Worm (Caenorhabditis elegans) whole organism, L1 larva: ENCODE measurements around the gene srv-12.

Experiments
- C04F5.9 ChIP-seq: sonication (generic microtip); optimal IDR thresholded peaks from 2 replicates; lab custom pipeline; 2016; ENCODE audit warnings: missing genetic modification characterization, missing compliant biosample characterization
- F16B12.6 ChIP-seq: fragments of 150-350 bp; optimal IDR thresholded peaks from 2 replicates; lab custom pipeline; 2014; ENCODE audit warnings: missing biosample characterization, missing genetic modification characterization
- aha-1 ChIP-seq: fragments of 150-350 bp; optimal IDR thresholded peaks from 2 replicates; lab custom pipeline; 2014; ENCODE audit warnings: missing biosample characterization, missing genetic modification characterization
- ceh-8 ChIP-seq: fragments of 200-800 bp; sonication (Bioruptor generic); optimal IDR thresholded peaks from 2 replicates; lab custom pipeline; 2018; ENCODE audit warnings: mild to moderate bottlenecking, missing genetic modification characterization, moderate library complexity, missing compliant biosample characterization
- ceh-82 ChIP-seq, 3 experiments: fragments of 150-350 bp in 1 of 3; sonication (generic microtip) in 2 of 3; optimal IDR thresholded peaks; 2 replicates each; lab custom pipeline; 2014 to 2017; ENCODE audit warnings: missing biosample characterization in 3 of 3, missing genetic modification characterization in 3 of 3
- ces-1 ChIP-seq: fragments of 150-350 bp; optimal IDR thresholded peaks from 2 replicates; lab custom pipeline; 2014; ENCODE audit warnings: missing biosample characterization, missing genetic modification reagents, missing genetic modification characterization
- dpl-1 ChIP-seq, 3 experiments: fragments of 150-350 bp in 2 of 3; sonication (generic microtip) in 1 of 3; optimal IDR thresholded peaks; 2 replicates each; lab custom pipeline; 2014 to 2017; ENCODE audit warnings: missing biosample characterization in 3 of 3, missing genetic modification characterization in 3 of 3, missing genetic modification reagents in 3 of 3
- efl-1 ChIP-seq, 4 experiments: fragments of 150-350 bp; optimal IDR thresholded peaks in 3 of 4; peaks in 1 of 4; 1 replicate in 1 of 4; 2 replicates in 3 of 4; lab custom pipeline; 2014; ENCODE audit warnings: missing biosample characterization in 2 of 4, missing genetic modification characterization in 2 of 4, missing genetic modification reagents in 2 of 4
- efl-3 ChIP-seq: fragments of 200-800 bp; sonication (Bioruptor generic); optimal IDR thresholded peaks from 2 replicates; lab custom pipeline; 2018; ENCODE audit warnings: mild to moderate bottlenecking, missing genetic modification characterization, missing compliant biosample characterization
- elt-2 ChIP-seq: sonication (generic microtip); optimal IDR thresholded peaks from 2 replicates; lab custom pipeline; 2016; ENCODE audit warnings: missing genetic modification characterization, mild to moderate bottlenecking, inconsistent platforms, missing compliant biosample characterization, missing genetic modification reagents
- fkh-8 ChIP-seq: sonication (generic microtip); optimal IDR thresholded peaks from 2 replicates; lab custom pipeline; 2016; ENCODE audit warnings: mild to moderate bottlenecking, missing genetic modification characterization, missing compliant biosample characterization
- isw-1 ChIP-seq: fragments of 200-800 bp; sonication (Bioruptor generic); IDR thresholded peaks from 2 replicates; pipeline ENCODE4 v1.3.6; 2022; ENCODE audit warnings: missing genetic modification characterization, missing compliant biosample characterization
- lin-14 ChIP-seq: fragments of 200-800 bp; sonication (Bioruptor generic); optimal IDR thresholded peaks from 2 replicates; lab custom pipeline; 2018; ENCODE audit warnings: mild to moderate bottlenecking, missing genetic modification characterization, moderate library complexity, missing compliant biosample characterization
- lin-15B ChIP-seq: fragments of 150-350 bp; sonication (generic microtip); optimal IDR thresholded peaks from 3 replicates; lab custom pipeline; 2014; ENCODE audit warnings: missing biosample characterization, missing genetic modification characterization
- lin-35 ChIP-seq, 2 experiments: fragments of 150-350 bp; optimal IDR thresholded peaks; 2 replicates each; lab custom pipeline; 2014; ENCODE audit warnings: missing biosample characterization in 2 of 2, missing genetic modification characterization in 2 of 2, missing genetic modification reagents in 2 of 2
- lir-3 ChIP-seq: sonication (generic microtip); optimal IDR thresholded peaks from 2 replicates; lab custom pipeline; 2016; ENCODE audit warnings: mild to moderate bottlenecking, missing genetic modification characterization, moderate library complexity, missing compliant biosample characterization; ENCODE audit not compliant: poor library complexity
- lsy-2 ChIP-seq, 2 experiments: fragments of 150-350 bp; optimal IDR thresholded peaks; 2 replicates each; lab custom pipeline; 2014; ENCODE audit warnings: missing biosample characterization in 2 of 2, missing genetic modification characterization in 2 of 2
- mdl-1 ChIP-seq, 2 experiments: fragments of 150-350 bp; optimal IDR thresholded peaks; 2 replicates each; lab custom pipeline; 2014 to 2017; ENCODE audit warnings: missing biosample characterization in 2 of 2, missing genetic modification characterization in 2 of 2, inconsistent platforms in 1 of 2
- mep-1 ChIP-seq: fragments of 150-350 bp; optimal IDR thresholded peaks from 2 replicates; lab custom pipeline; 2014; ENCODE audit warnings: missing biosample characterization, missing genetic modification characterization
- nhr-11 ChIP-seq: fragments of 150-350 bp; optimal IDR thresholded peaks from 2 replicates; lab custom pipeline; 2014; ENCODE audit warnings: missing biosample characterization, missing genetic modification characterization
- nhr-12 ChIP-seq: sonication (generic microtip); optimal IDR thresholded peaks from 2 replicates; lab custom pipeline; 2017; ENCODE audit warnings: missing biosample characterization, missing genetic modification characterization
- nhr-19 ChIP-seq: fragments of 200-800 bp; sonication (Bioruptor generic); conservative IDR thresholded peaks from 2 replicates; pipeline ENCODE4 v1.3.6; 2022; ENCODE audit warnings: missing genetic modification characterization, missing compliant biosample characterization
- nhr-20 ChIP-seq: sonication (generic microtip); optimal IDR thresholded peaks from 2 replicates; lab custom pipeline; 2016; ENCODE audit warnings: mild to moderate bottlenecking, missing genetic modification characterization, missing compliant biosample characterization
- nhr-28 ChIP-seq: fragments of 150-350 bp; optimal IDR thresholded peaks from 2 replicates; lab custom pipeline; 2014; ENCODE audit warnings: missing biosample characterization, missing genetic modification characterization
- nhr-47 ChIP-seq: sonication (generic microtip); optimal IDR thresholded peaks from 2 replicates; lab custom pipeline; 2016; ENCODE audit warnings: mild to moderate bottlenecking, missing genetic modification characterization, moderate library complexity, missing compliant biosample characterization
- nhr-71 ChIP-seq: sonication (generic microtip); optimal IDR thresholded peaks from 2 replicates; lab custom pipeline; 2016; ENCODE audit warnings: mild to moderate bottlenecking, missing genetic modification characterization, moderate library complexity, missing compliant biosample characterization
- nhr-76 ChIP-seq: sonication (generic microtip); optimal IDR thresholded peaks from 2 replicates; lab custom pipeline; 2017; ENCODE audit warnings: missing biosample characterization, missing genetic modification characterization
- nhr-85 ChIP-seq: sonication (generic microtip); peaks from one replicate; lab custom pipeline; 2016; ENCODE audit warnings: missing genetic modification characterization, inconsistent platforms, missing compliant biosample characterization
- skn-1 ChIP-seq: fragments of 150-350 bp; optimal IDR thresholded peaks from 2 replicates; lab custom pipeline; 2014; ENCODE audit warnings: missing biosample characterization, missing genetic modification characterization
- snu-23 ChIP-seq: sonication (generic microtip); optimal IDR thresholded peaks from 2 replicates; lab custom pipeline; 2016; ENCODE audit warnings: missing genetic modification characterization, missing compliant biosample characterization
- swsn-7 ChIP-seq: sonication (generic microtip); optimal IDR thresholded peaks from 2 replicates; lab custom pipeline; 2016; ENCODE audit warnings: missing genetic modification characterization, missing compliant biosample characterization

srv-12 gene

ce11 chrIV:10006792-10007191, 46.7 kb downstream of the srv-12 start, which contains the start of gene C47E12.13:
TSS of gene C47E12.13 (minus strand) at chrIV:10006892.
- TF ChIP-seq efl-3 (GFP tag; lab: Kevin White, UChicago) (no peak), isw-1 (GFP tag; lab: Robert Waterston, UW) (no peak), lir-3 (no peak), nhr-12 (tag; lab: Kevin White, UChicago) (no peak), elt-2 (tag; lab: Kevin White, UChicago) (no peak), nhr-71 (no peak), nhr-20 (tag; lab: Kevin White, UChicago) (no peak), ceh-8 (GFP tag; lab: Kevin White, UChicago) (no peak), ces-1 (no peak), nhr-11 (tag; lab: Kevin White, UChicago) (no peak), fkh-8 (no peak), ceh-82 (tag; optimal IDR thresholded peaks at IDR 0.05; lab: Kevin White, UChicago) (no peak), nhr-28 (no peak), lin-14 (GFP tag; lab: Kevin White, UChicago) (no peak), lsy-2 (tag; optimal IDR thresholded peaks at IDR 0.05; lab: Kevin White, UChicago) (no peak), nhr-85 (tag; lab: Kevin White, UChicago) (no peak), skn-1 (no peak), aha-1 (no peak), C04F5.9 (tag; lab: Kevin White, UChicago) (no peak)

ce11 chrIV:10003372-10003771, 50.1 kb downstream of the srv-12 start, which contains the start of the genes C47E12.2 and sars-1:
TSS of gene C47E12.2 (minus strand) at chrIV:10003502.
TSS of gene sars-1 (plus strand) at chrIV:10003726.
- peak; percentile 22 for TF ChIP-seq nhr-47
- TF ChIP-seq efl-3 (GFP tag; lab: Kevin White, UChicago), result no peak
- TF ChIP-seq nhr-19, result no peak
- TF ChIP-seq nhr-71, result peak; percentile 9
- TF ChIP-seq lin-35 (GFP tag; optimal IDR thresholded peaks at IDR 0.05; lab: Kevin White, UChicago), result peak; percentile 31 to 47
- peak; percentile 20 for TF ChIP-seq lin-15B (tag; lab: Kevin White, UChicago)
- TF ChIP-seq snu-23 (GFP tag; lab: Kevin White, UChicago), result peak; percentile 37
- TF ChIP-seq F16B12.6 (tag; lab: Kevin White, UChicago), result peak; percentile 87
- TF ChIP-seq swsn-7, result no peak
- TF ChIP-seq skn-1, result peak; percentile 82
- peak in 1 of 3 experiments; percentile 24 for TF ChIP-seq ceh-82 (tag; optimal IDR thresholded peaks at IDR 0.05; lab: Kevin White, UChicago)
- TF ChIP-seq mdl-1 (tag; optimal IDR thresholded peaks at IDR 0.05; lab: Kevin White, UChicago), result peak in 1 of 2 experiments; percentile 12
- peak; percentile 81 to 96 for TF ChIP-seq lsy-2 (tag; optimal IDR thresholded peaks at IDR 0.05; lab: Kevin White, UChicago)
- no peak for TF ChIP-seq mep-1 (tag; lab: Kevin White, UChicago)
- TF ChIP-seq efl-1 (optimal IDR thresholded peaks at IDR 0.05; lab: Kevin White, UChicago), result peak; percentile 37 to 44
- TF ChIP-seq efl-1 (GFP tag; optimal IDR thresholded peaks at IDR 0.05 in 1 of 2; lab: Kevin White, UChicago), result peak; percentile 27 to 94
- TF ChIP-seq aha-1, result no peak
- no peak for TF ChIP-seq nhr-76 (tag; lab: Kevin White, UChicago)
- peak in 2 of 3 experiments; percentile 11 to 46 for TF ChIP-seq dpl-1 (GFP tag; optimal IDR thresholded peaks at IDR 0.05; lab: Kevin White, UChicago)

ce11 chrIV:10001748-10002147, 51.7 kb downstream of the srv-12 start, which contains the start of gene C47E12.3:
TSS of gene C47E12.3 (minus strand) at chrIV:10001848.
- no peak for TF ChIP-seq ces-1
- TF ChIP-seq, all 84 proteins: peak for 0
